Worm (Caenorhabditis elegans) whole organism, mixed stage, embryonic: ENCODE data around the gene srh-140.

Source experiments
- bed-3 ChIP-seq: fragments of 200-800 bp; sonication (Bioruptor generic); optimal IDR thresholded peaks from 3 replicates; lab custom pipeline; 2018; ENCODE audit warnings: mild to moderate bottlenecking, missing genetic modification characterization, moderate library complexity, missing compliant biosample characterization
- elt-3 ChIP-seq: fragments of 150-350 bp; optimal IDR thresholded peaks from 2 replicates; lab custom pipeline; 2014; ENCODE audit warnings: missing biosample characterization, missing genetic modification characterization
- hlh-1 ChIP-seq: fragments of 150-350 bp; optimal IDR thresholded peaks from 2 replicates; lab custom pipeline; 2014; ENCODE audit warnings: missing biosample characterization, missing genetic modification reagents, missing genetic modification characterization
- lin-13 ChIP-seq: fragments of 150-350 bp; optimal IDR thresholded peaks from 2 replicates; lab custom pipeline; 2014; ENCODE audit warnings: missing biosample characterization, missing genetic modification characterization
- mab-5 ChIP-seq: fragments of 150-350 bp; optimal IDR thresholded peaks from 2 replicates; lab custom pipeline; 2014; ENCODE audit warnings: missing biosample characterization, missing genetic modification characterization
- mep-1 ChIP-seq: fragments of 150-350 bp; optimal IDR thresholded peaks from 2 replicates; lab custom pipeline; 2017; ENCODE audit warnings: missing biosample characterization, missing genetic modification reagents, missing genetic modification characterization, inconsistent platforms
- nhr-237 ChIP-seq: fragments of 150-350 bp; optimal IDR thresholded peaks from 2 replicates; lab custom pipeline; 2014; ENCODE audit warnings: missing biosample characterization, missing genetic modification characterization
- nhr-28 ChIP-seq: fragments of 150-350 bp; optimal IDR thresholded peaks from 2 replicates; lab custom pipeline; 2014; ENCODE audit warnings: missing biosample characterization, missing genetic modification characterization
- pha-4 ChIP-seq: fragments of 150-350 bp; optimal IDR thresholded peaks from 2 replicates; lab custom pipeline; 2018; ENCODE audit warnings: missing biosample characterization, missing genetic modification reagents, missing genetic modification characterization
- snpc-4 ChIP-seq: fragments of 150-350 bp; optimal IDR thresholded peaks from 2 replicates; lab custom pipeline; 2014; ENCODE audit warnings: missing biosample characterization, missing genetic modification characterization
- unc-39 ChIP-seq: fragments of 150-350 bp; optimal IDR thresholded peaks from 2 replicates; lab custom pipeline; 2014; ENCODE audit warnings: missing biosample characterization, missing genetic modification characterization
- zip-8 ChIP-seq: fragments of 150-350 bp; optimal IDR thresholded peaks from 2 replicates; lab custom pipeline; 2014; ENCODE audit warnings: missing biosample characterization, missing genetic modification characterization
- ztf-11 ChIP-seq: fragments of 150-350 bp; optimal IDR thresholded peaks from 2 replicates; lab custom pipeline; 2014; ENCODE audit warnings: missing biosample characterization, missing genetic modification characterization

DNA sequence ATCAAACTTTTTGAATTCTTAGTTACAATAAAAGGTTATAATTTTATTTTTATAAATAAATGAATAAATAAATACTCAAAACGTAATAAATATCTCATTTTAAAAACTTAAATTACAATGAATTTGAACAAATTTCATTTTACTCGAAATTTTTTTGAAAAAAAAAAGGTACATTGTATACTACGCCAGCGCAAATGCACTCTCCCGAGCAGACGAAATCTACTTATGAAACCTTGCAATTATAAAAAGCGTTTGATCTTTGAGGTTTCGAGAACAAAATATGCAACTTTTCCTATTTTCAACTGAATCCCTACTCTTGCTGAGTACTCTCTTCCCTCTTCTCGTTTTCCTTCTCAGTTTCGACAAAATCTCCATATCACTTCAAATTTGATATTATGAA is 34.3 kb upstream of the srh-140 start, which contains the start of gene nhr-197:
- TF ChIP-seq hlh-1 (no peak), mep-1 (no peak), snpc-4 (tag; lab: Kevin White, UChicago) (no peak), nhr-237 (tag; lab: Kevin White, UChicago) (no peak), unc-39 (tag; lab: Kevin White, UChicago) (no peak), nhr-28 (tag; lab: Kevin White, UChicago) (no peak), ztf-11 (tag; lab: Kevin White, UChicago) (no peak), elt-3 (tag; lab: Kevin White, UChicago) (no peak), bed-3 (no peak), lin-13 (tag; lab: Kevin White, UChicago) (no peak), zip-8 (tag; lab: Kevin White, UChicago) (no peak), pha-4 (tag; lab: Kevin White, UChicago) (no peak), mab-5 (tag; lab: Kevin White, UChicago) (no peak)
